Worm (Caenorhabditis elegans) whole organism, midembryonic: Measurements from ENCODE around the gene F33D4.6.

ENCODE experiments used
- T22C8.4 ChIP-seq: fragments of 200-800 bp; sonication (Bioruptor generic); IDR thresholded peaks from 2 replicates; pipeline ENCODE4 v1.3.6; 2022; ENCODE audit warnings: missing genetic modification characterization, missing compliant biosample characterization
- cog-1 ChIP-seq: sonication (generic microtip); optimal IDR thresholded peaks from 2 replicates; lab custom pipeline; 2016; ENCODE audit warnings: missing genetic modification characterization, missing compliant biosample characterization
- flt-1 ChIP-seq: fragments of 200-800 bp; sonication (Bioruptor generic); IDR thresholded peaks from 2 replicates; pipeline ENCODE4 v1.3.6; 2022; ENCODE audit warnings: missing genetic modification characterization, missing compliant biosample characterization
- klf-2 ChIP-seq: fragments of 200-800 bp; sonication (Bioruptor generic); conservative IDR thresholded peaks from 2 replicates; pipeline ENCODE4 v1.3.6; 2022; ENCODE audit warnings: missing genetic modification reagents, missing genetic modification characterization, missing compliant biosample characterization
- med-1 ChIP-seq: sonication (generic microtip); optimal IDR thresholded peaks from 2 replicates; lab custom pipeline; 2017; ENCODE audit warnings: missing genetic modification characterization, mild to moderate bottlenecking, missing compliant biosample characterization, antibody characterized with exemption, missing genetic modification reagents; ENCODE audit not compliant: insufficient read depth
- ref-1 ChIP-seq: fragments of 200-800 bp; sonication (Bioruptor generic); conservative IDR thresholded peaks from 2 replicates; pipeline ENCODE4 v1.3.6; 2022; ENCODE audit warnings: missing genetic modification reagents, missing genetic modification characterization, missing compliant biosample characterization
- tab-1 ChIP-seq: fragments of 200-800 bp; sonication (Bioruptor generic); IDR thresholded peaks from 2 replicates; pipeline ENCODE4 v1.3.6; 2022; ENCODE audit warnings: missing genetic modification characterization, missing compliant biosample characterization
- ztf-23 ChIP-seq: fragments of 200-800 bp; sonication (Bioruptor generic); IDR thresholded peaks from 2 replicates; pipeline ENCODE4 v1.3.6; 2022; ENCODE audit warnings: missing genetic modification reagents, missing genetic modification characterization, missing compliant biosample characterization
- ztf-29 ChIP-seq: fragments of 200-800 bp; sonication (Bioruptor generic); IDR thresholded peaks from 2 replicates; pipeline ENCODE4 v1.3.6; 2022; ENCODE audit warnings: missing genetic modification reagents, missing genetic modification characterization, missing compliant biosample characterization

F33D4.6 gene

ce11 chrIV:7717916-7718315 lies at the start of gene F33D4.6:
Gene F33D4.6, minus strand, starts transcription at chrIV:7718016.
- TF ChIP-seq tab-1: no peak
- TF ChIP-seq ztf-29 (GFP tag; lab: Robert Waterston, UW): no peak
- no peak for TF ChIP-seq med-1 (GFP tag; lab: Kevin White, UChicago)
- TF ChIP-seq flt-1 (GFP tag; lab: Robert Waterston, UW): no peak
- no peak for TF ChIP-seq ztf-23 (GFP tag; lab: Robert Waterston, UW)
- TF ChIP-seq T22C8.4 (GFP tag; lab: Robert Waterston, UW): no peak
- TF ChIP-seq cog-1 (tag; lab: Kevin White, UChicago): no peak
- no peak for TF ChIP-seq klf-2 (GFP tag; lab: Robert Waterston, UW)
- no peak for TF ChIP-seq ref-1

ce11 chrIV:7764319-7764718 lies 46.5 kb upstream of the F33D4.6 start:
- TF ChIP-seq klf-2 (GFP tag; lab: Robert Waterston, UW) (no peak), tab-1 (no peak), flt-1 (GFP tag; lab: Robert Waterston, UW) (no peak)

- TF ChIP-seq tab-1 (no peak), ztf-23 (GFP tag; lab: Robert Waterston, UW) (no peak), ref-1 (no peak), med-1 (GFP tag; lab: Kevin White, UChicago) (no peak), klf-2 (GFP tag; lab: Robert Waterston, UW) (no peak), cog-1 (tag; lab: Kevin White, UChicago) (no peak), T22C8.4 (GFP tag; lab: Robert Waterston, UW) (no peak), ztf-29 (GFP tag; lab: Robert Waterston, UW) (no peak), flt-1 (GFP tag; lab: Robert Waterston, UW) (no peak)
These were observed 45.9 kb upstream of the F33D4.6 start, which contains the start of the genes C46A5.6 and C46A5.1 for ce11 chrIV:7763748-7764147. Gene C46A5.6, minus strand, starts transcription at chrIV:7763848. Gene C46A5.1, plus strand, starts transcription at chrIV:7763931.

ce11 chrIV:7760117-7760516 lies 42.3 kb upstream of the F33D4.6 start, which contains the start of gene del-7:
Gene del-7, plus strand, starts transcription at chrIV:7760417.
- TF ChIP-seq tab-1 (no peak), klf-2 (GFP tag; lab: Robert Waterston, UW) (no peak), cog-1 (tag; lab: Kevin White, UChicago) (no peak), T22C8.4 (GFP tag; lab: Robert Waterston, UW) (no peak), flt-1 (GFP tag; lab: Robert Waterston, UW) (no peak), ztf-29 (GFP tag; lab: Robert Waterston, UW) (no peak), ref-1 (no peak), med-1 (GFP tag; lab: Kevin White, UChicago) (no peak), ztf-23 (GFP tag; lab: Robert Waterston, UW) (no peak)

ce11 chrIV:7759527-7759926 lies 41.7 kb upstream of the F33D4.6 start, which contains the start of gene dsb-3:
Gene dsb-3, minus strand, starts transcription at chrIV:7759627.
- TF ChIP-seq ztf-23 (GFP tag; lab: Robert Waterston, UW) (no peak), cog-1 (tag; lab: Kevin White, UChicago) (no peak), ref-1 (no peak), tab-1 (no peak), ztf-29 (GFP tag; lab: Robert Waterston, UW) (no peak), flt-1 (GFP tag; lab: Robert Waterston, UW) (no peak), T22C8.4 (GFP tag; lab: Robert Waterston, UW) (no peak), med-1 (GFP tag; lab: Kevin White, UChicago) (no peak), klf-2 (GFP tag; lab: Robert Waterston, UW) (no peak)

ce11 chrIV:7757245-7757644 lies 39.4 kb upstream of the F33D4.6 start, which contains the start of gene C46A5.4:
Gene C46A5.4, minus strand, starts transcription at chrIV:7757345.
- TF ChIP-seq ref-1 (no peak), flt-1 (GFP tag; lab: Robert Waterston, UW) (no peak), klf-2 (GFP tag; lab: Robert Waterston, UW) (no peak), ztf-23 (GFP tag; lab: Robert Waterston, UW) (no peak), cog-1 (tag; lab: Kevin White, UChicago) (no peak), T22C8.4 (GFP tag; lab: Robert Waterston, UW) (no peak), tab-1 (no peak), ztf-29 (GFP tag; lab: Robert Waterston, UW) (no peak), med-1 (GFP tag; lab: Kevin White, UChicago) (no peak)

- TF ChIP-seq tab-1 (no peak), ref-1 (no peak), klf-2 (GFP tag; lab: Robert Waterston, UW) (no peak), T22C8.4 (GFP tag; lab: Robert Waterston, UW) (no peak), ztf-23 (GFP tag; lab: Robert Waterston, UW) (no peak), ztf-29 (GFP tag; lab: Robert Waterston, UW) (no peak), flt-1 (GFP tag; lab: Robert Waterston, UW) (no peak), med-1 (GFP tag; lab: Kevin White, UChicago) (no peak), cog-1 (tag; lab: Kevin White, UChicago) (no peak)
These were observed 36.3 kb upstream of the F33D4.6 start for ce11 chrIV:7754114-7754513.

ce11 chrIV:7753108-7753507 lies 35.3 kb upstream of the F33D4.6 start, which contains the start of gene col-14:
Gene col-14, plus strand, starts transcription at chrIV:7753408.
- no peak for TF ChIP-seq ztf-23 (GFP tag; lab: Robert Waterston, UW)
- TF ChIP-seq tab-1: no peak
- no peak for TF ChIP-seq klf-2 (GFP tag; lab: Robert Waterston, UW)
- TF ChIP-seq med-1 (GFP tag; lab: Kevin White, UChicago): no peak
- no peak for TF ChIP-seq cog-1 (tag; lab: Kevin White, UChicago)
- no peak for TF ChIP-seq ztf-29 (GFP tag; lab: Robert Waterston, UW)
- TF ChIP-seq T22C8.4 (GFP tag; lab: Robert Waterston, UW): no peak
- no peak for TF ChIP-seq flt-1 (GFP tag; lab: Robert Waterston, UW)
- TF ChIP-seq ref-1: no peak

ce11 chrIV:7747838-7748237 lies 30.0 kb upstream of the F33D4.6 start, which contains the start of gene klo-1:
Gene klo-1, minus strand, starts transcription at chrIV:7748225.
- TF ChIP-seq ztf-29 (GFP tag; lab: Robert Waterston, UW): no peak
- TF ChIP-seq T22C8.4 (GFP tag; lab: Robert Waterston, UW): no peak
- no peak for TF ChIP-seq med-1 (GFP tag; lab: Kevin White, UChicago)
- no peak for TF ChIP-seq ztf-23 (GFP tag; lab: Robert Waterston, UW)
